Fruit fly (Drosophila melanogaster) whole organism: ENCODE data around the gene gro.

Experiments
- CG8478 ChIP-seq: fragments of >200 bp; optimal IDR thresholded peaks from 2 replicates; lab custom pipeline; 2018; ENCODE audit warnings: inconsistent platforms
- EcR ChIP-seq, 2 experiments: fragments of >200 bp; optimal IDR thresholded peaks; 2 replicates each; lab custom pipeline; 2017; ENCODE audit warnings: missing biosample characterization in 2 of 2, missing genetic modification characterization in 2 of 2, missing genetic modification reagents in 2 of 2
- pan ChIP-seq: fragments of >200 bp; optimal IDR thresholded peaks from 2 replicates; lab custom pipeline; 2017
- psq ChIP-seq: fragments of >200 bp; optimal IDR thresholded peaks from 2 replicates; lab custom pipeline; 2017
- usp ChIP-seq: fragments of >200 bp; optimal IDR thresholded peaks from 2 replicates; lab custom pipeline; 2017; ENCODE audit warnings: missing biosample characterization, missing genetic modification characterization, mixed read lengths

dm6 chr3R:26007964-26008868 is 33.3 kb upstream of the gro start:
- TF ChIP-seq CG8478 (lab: Kevin White, UChicago) (no peak), usp (GFP tag; lab: Kevin White, UChicago) (no peak), EcR (GFP tag; optimal IDR thresholded peaks at IDR 0.05; lab: Kevin White, UChicago) (peak; percentile 20 to 71), psq (lab: Kevin White, UChicago) (no peak), pan (lab: Kevin White, UChicago) (no peak)
